Worm (Caenorhabditis elegans) whole organism, L4 larva: Measurements from ENCODE around the gene crm-1.

Experiments
- F37D6.2 ChIP-seq: sonication (generic microtip); optimal IDR thresholded peaks from 2 replicates; lab custom pipeline; 2016; ENCODE audit warnings: mild to moderate bottlenecking, missing genetic modification characterization, missing compliant biosample characterization
- T20F7.1 ChIP-seq: fragments of 200-800 bp; sonication (Bioruptor generic); optimal IDR thresholded peaks from 2 replicates; lab custom pipeline; 2018; ENCODE audit warnings: mild to moderate bottlenecking, missing genetic modification characterization, missing compliant biosample characterization
- Y48G9A.11 ChIP-seq: fragments of 200-800 bp; sonication (Bioruptor generic); IDR thresholded peaks from 2 replicates; pipeline ENCODE4 v1.3.6; 2022; ENCODE audit warnings: missing genetic modification reagents, missing genetic modification characterization, missing compliant biosample characterization
- ZK337.2 ChIP-seq: fragments of 200-800 bp; sonication (Bioruptor generic); IDR thresholded peaks from 2 replicates; pipeline ENCODE4 v1.3.6; 2022; ENCODE audit warnings: missing genetic modification reagents, missing genetic modification characterization, missing compliant biosample characterization
- aha-1 ChIP-seq: fragments of 150-350 bp; peaks from one replicate; lab custom pipeline; 2014; ENCODE audit warnings: missing biosample characterization, missing genetic modification characterization
- aly-2 ChIP-seq: sonication (generic microtip); optimal IDR thresholded peaks from 2 replicates; lab custom pipeline; 2018; ENCODE audit warnings: missing biosample characterization, missing genetic modification characterization
- arid-1 ChIP-seq: fragments of 200-800 bp; sonication (Bioruptor generic); conservative IDR thresholded peaks from 2 replicates; pipeline ENCODE4 v1.3.6; 2022; ENCODE audit warnings: missing genetic modification reagents, missing genetic modification characterization, missing compliant biosample characterization
- attf-4 ChIP-seq: sonication (generic microtip); optimal IDR thresholded peaks from 3 replicates; lab custom pipeline; 2017; ENCODE audit warnings: missing biosample characterization, missing genetic modification characterization
- ceh-32 ChIP-seq: sonication (generic microtip); optimal IDR thresholded peaks from 2 replicates; lab custom pipeline; 2016; ENCODE audit warnings: mild to moderate bottlenecking, missing genetic modification characterization, missing compliant biosample characterization; ENCODE audit not compliant: poor library complexity
- ceh-82 ChIP-seq: sonication (generic microtip); optimal IDR thresholded peaks from 2 replicates; lab custom pipeline; 2017; ENCODE audit warnings: missing biosample characterization, missing genetic modification characterization
- daf-16 ChIP-seq, 3 experiments: sonication (generic microtip); optimal IDR thresholded peaks; 2 replicates each; lab custom pipeline; 2016 to 2017; ENCODE audit warnings: missing genetic modification characterization in 3 of 3, missing genetic modification reagents in 3 of 3, mild to moderate bottlenecking in 2 of 3, missing compliant biosample characterization in 2 of 3, missing biosample characterization in 1 of 3, moderate library complexity in 1 of 3
- dmd-6 ChIP-seq: fragments of 200-800 bp; sonication (Bioruptor generic); IDR thresholded peaks from 2 replicates; pipeline ENCODE4 v1.3.6; 2022; ENCODE audit warnings: missing genetic modification reagents, missing genetic modification characterization, missing compliant biosample characterization
- dmd-8 ChIP-seq: fragments of 200-800 bp; sonication (Bioruptor generic); IDR thresholded peaks from 2 replicates; pipeline ENCODE4 v1.3.6; 2022; ENCODE audit warnings: missing genetic modification characterization, missing compliant biosample characterization
- dmd-9 ChIP-seq: fragments of 200-800 bp; sonication (Bioruptor generic); IDR thresholded peaks from 2 replicates; pipeline ENCODE4 v1.3.6; 2022; ENCODE audit warnings: missing genetic modification reagents, missing genetic modification characterization, missing compliant biosample characterization
- dpl-1 ChIP-seq: fragments of 150-350 bp; optimal IDR thresholded peaks from 2 replicates; lab custom pipeline; 2014; ENCODE audit warnings: missing biosample characterization, missing genetic modification reagents, missing genetic modification characterization
- duxl-1 ChIP-seq: sonication (generic microtip); optimal IDR thresholded peaks from 2 replicates; lab custom pipeline; 2016; ENCODE audit warnings: mild to moderate bottlenecking, missing genetic modification characterization, moderate library complexity, missing compliant biosample characterization; ENCODE audit not compliant: poor library complexity
- dve-1 ChIP-seq: sonication (generic microtip); optimal IDR thresholded peaks from 2 replicates; lab custom pipeline; 2017; ENCODE audit warnings: antibody characterized with exemption, mild to moderate bottlenecking, missing genetic modification characterization, missing compliant biosample characterization; ENCODE audit not compliant: insufficient read depth
- hif-1 ChIP-seq, 2 experiments: sonication (generic microtip); optimal IDR thresholded peaks; 2 replicates each; lab custom pipeline; 2016 to 2017; ENCODE audit warnings: missing compliant biosample characterization in 2 of 2, missing genetic modification characterization in 2 of 2, missing genetic modification reagents in 2 of 2, missing genotype in 2 of 2, mild to moderate bottlenecking in 1 of 2
- hlh-11 ChIP-seq: fragments of 200-800 bp; sonication (Bioruptor generic); optimal IDR thresholded peaks from 2 replicates; lab custom pipeline; 2018; ENCODE audit warnings: mild to moderate bottlenecking, missing genetic modification characterization, missing compliant biosample characterization
- hlh-30 ChIP-seq: sonication (generic microtip); optimal IDR thresholded peaks from 2 replicates; lab custom pipeline; 2017; ENCODE audit warnings: antibody characterized with exemption, mild to moderate bottlenecking, missing genetic modification characterization, missing compliant biosample characterization; ENCODE audit not compliant: insufficient read depth
- hmg-1.1 ChIP-seq: fragments of 200-800 bp; sonication (Bioruptor generic); IDR thresholded peaks from 2 replicates; pipeline ENCODE4 v1.3.6; 2022; ENCODE audit warnings: missing genetic modification reagents, missing genetic modification characterization, missing compliant biosample characterization
- lin-13 ChIP-seq: fragments of 150-350 bp; optimal IDR thresholded peaks from 2 replicates; lab custom pipeline; 2014; ENCODE audit warnings: missing biosample characterization, missing genetic modification reagents, missing genetic modification characterization
- lin-15B ChIP-seq: fragments of 150-350 bp; sonication (generic microtip); optimal IDR thresholded peaks from 3 replicates; lab custom pipeline; 2014; ENCODE audit warnings: missing biosample characterization, missing genetic modification characterization
- lin-38 ChIP-seq: fragments of 200-800 bp; sonication (Bioruptor generic); IDR thresholded peaks from 2 replicates; pipeline ENCODE4 v1.3.6; 2022; ENCODE audit warnings: missing genetic modification reagents, missing genetic modification characterization, missing compliant biosample characterization
- lsy-2 ChIP-seq, 2 experiments: fragments of 150-350 bp in 1 of 2; sonication (generic microtip) in 1 of 2; optimal IDR thresholded peaks; 2 replicates each; lab custom pipeline; 2014 to 2017; ENCODE audit warnings: missing biosample characterization in 2 of 2, missing genetic modification characterization in 2 of 2
- madf-9 ChIP-seq: fragments of 200-800 bp; sonication (Bioruptor generic); conservative IDR thresholded peaks from 2 replicates; pipeline ENCODE4 v1.3.6; 2022; ENCODE audit warnings: missing genetic modification reagents, missing genetic modification characterization, missing compliant biosample characterization
- mdl-1 ChIP-seq, 2 experiments: fragments of 150-350 bp in 1 of 2; sonication (generic microtip) in 1 of 2; optimal IDR thresholded peaks; 2 replicates each; lab custom pipeline; 2014 to 2017; ENCODE audit warnings: missing biosample characterization in 2 of 2, missing genetic modification characterization in 2 of 2
- mep-1 ChIP-seq: fragments of 150-350 bp; sonication (generic microtip); optimal IDR thresholded peaks from 3 replicates; lab custom pipeline; 2014; ENCODE audit warnings: missing biosample characterization, missing genetic modification characterization
- mes-2 ChIP-seq: sonication (generic microtip); optimal IDR thresholded peaks from 2 replicates; lab custom pipeline; 2016; ENCODE audit warnings: missing genotype, mild to moderate bottlenecking, missing genetic modification characterization, missing compliant biosample characterization; ENCODE audit not compliant: poor library complexity, severe bottlenecking
- mxl-2 ChIP-seq: fragments of 200-800 bp; sonication (Bioruptor generic); conservative IDR thresholded peaks from 2 replicates; pipeline ENCODE4 v1.3.6; 2022; ENCODE audit warnings: missing genetic modification reagents, missing genetic modification characterization, missing compliant biosample characterization
- nhr-10 ChIP-seq: fragments of 150-350 bp; optimal IDR thresholded peaks from 2 replicates; lab custom pipeline; 2014; ENCODE audit warnings: missing biosample characterization, missing genetic modification characterization
- nhr-102 ChIP-seq: sonication (generic microtip); optimal IDR thresholded peaks from 2 replicates; lab custom pipeline; 2016; ENCODE audit warnings: mild to moderate bottlenecking, missing genetic modification characterization, moderate library complexity, missing compliant biosample characterization
- nhr-28 ChIP-seq: fragments of 150-350 bp; optimal IDR thresholded peaks from 2 replicates; lab custom pipeline; 2014; ENCODE audit warnings: missing biosample characterization, missing genetic modification characterization
- nhr-48 ChIP-seq: sonication (generic microtip); optimal IDR thresholded peaks from 2 replicates; lab custom pipeline; 2016; ENCODE audit warnings: mild to moderate bottlenecking, missing genetic modification characterization, missing compliant biosample characterization
- nhr-6 ChIP-seq: fragments of 150-350 bp; optimal IDR thresholded peaks from 2 replicates; lab custom pipeline; 2014; ENCODE audit warnings: missing biosample characterization, missing genetic modification characterization
- nhr-76 ChIP-seq: fragments of 150-350 bp; optimal IDR thresholded peaks from 2 replicates; lab custom pipeline; 2014; ENCODE audit warnings: missing biosample characterization, missing genetic modification characterization
- nhr-77 ChIP-seq: fragments of 150-350 bp; optimal IDR thresholded peaks from 2 replicates; lab custom pipeline; 2014; ENCODE audit warnings: missing biosample characterization, missing genetic modification characterization
- php-3 ChIP-seq: fragments of 200-800 bp; sonication (Bioruptor generic); IDR thresholded peaks from 2 replicates; pipeline ENCODE4 v1.3.6; 2022; ENCODE audit warnings: missing genetic modification reagents, missing genetic modification characterization, missing compliant biosample characterization
- rbr-2 ChIP-seq: sonication (generic microtip); optimal IDR thresholded peaks from 2 replicates; lab custom pipeline; 2016; ENCODE audit warnings: missing genotype, missing genetic modification characterization, missing compliant biosample characterization
- tag-97 ChIP-seq: fragments of 200-800 bp; sonication (Bioruptor generic); IDR thresholded peaks from 2 replicates; pipeline ENCODE4 v1.3.6; 2022; ENCODE audit warnings: missing genetic modification characterization, missing compliant biosample characterization
- unc-130 ChIP-seq: sonication (generic microtip); optimal IDR thresholded peaks from 2 replicates; lab custom pipeline; 2016; ENCODE audit warnings: missing genetic modification reagents, missing genetic modification characterization, missing compliant biosample characterization
- zip-2 ChIP-seq: fragments of 150-350 bp; optimal IDR thresholded peaks from 2 replicates; lab custom pipeline; 2014; ENCODE audit warnings: missing biosample characterization, missing genetic modification characterization

The crm-1 gene

DNA sequence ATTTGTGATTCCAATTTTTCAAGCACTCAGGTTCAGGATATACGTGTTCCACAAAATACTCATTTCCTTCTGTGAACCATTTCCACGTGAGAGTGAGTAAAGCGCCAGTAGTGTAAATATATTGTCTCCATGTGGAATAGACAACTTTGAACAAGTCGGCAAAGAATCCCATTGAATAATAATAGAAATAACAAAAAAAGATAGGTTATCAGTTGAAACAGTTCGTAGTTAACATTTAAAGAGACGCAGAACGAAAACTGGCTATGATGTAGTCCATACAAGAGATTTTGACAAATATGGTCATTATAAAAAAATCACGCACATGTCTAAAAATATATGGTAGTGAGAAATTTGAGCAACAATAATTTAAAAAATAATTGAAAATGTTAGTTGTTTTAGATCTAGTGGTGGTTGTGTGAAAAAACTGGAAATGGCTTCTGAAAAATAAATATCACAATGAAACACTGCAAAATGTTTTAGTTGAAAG is 25.6 kb upstream of the crm-1 start, which contains the start of gene ceeh-2:
Gene ceeh-2, minus strand, starts transcription at position 437 of the 487 bp plus-strand sequence.
- TF ChIP-seq ceh-82 (tag; lab: Kevin White, UChicago) (no peak), dve-1 (peak; percentile 63), nhr-10 (tag; lab: Kevin White, UChicago) (no peak), nhr-77 (tag; lab: Kevin White, UChicago) (peak; percentile 28), hlh-11 (tag; lab: Kevin White, UChicago) (peak; percentile 8), dmd-6 (GFP tag; lab: Robert Waterston, UW) (peak; percentile 36; the same call in 1 of the 2 replicates), aha-1 (peak; percentile 33), nhr-28 (tag; lab: Kevin White, UChicago) (peak; percentile 59), dmd-9 (no peak), daf-16 (GFP tag; optimal IDR thresholded peaks at IDR 0.05; lab: Kevin White, UChicago) (no peak), daf-16 (tag; optimal IDR thresholded peaks at IDR 0.05; lab: Kevin White, UChicago) (peak; percentile 83), Y48G9A.11 (no peak), mdl-1 (tag; optimal IDR thresholded peaks at IDR 0.05; lab: Kevin White, UChicago) (peak in 1 of 2 experiments; percentile 32)
- TF ChIP-seq, all 104 proteins: peak for 8

- TF ChIP-seq daf-16 (GFP tag; optimal IDR thresholded peaks at IDR 0.05; lab: Kevin White, UChicago) = no peak
- TF ChIP-seq daf-16 (tag; optimal IDR thresholded peaks at IDR 0.05; lab: Kevin White, UChicago) = peak; percentile 52
- TF ChIP-seq attf-4 (tag; lab: Kevin White, UChicago) = no peak
- peak; percentile 95 for TF ChIP-seq unc-130 (GFP tag; lab: Kevin White, UChicago)
- peak in 1 of 2 experiments; percentile 88 for TF ChIP-seq hif-1 (tag; optimal IDR thresholded peaks at IDR 0.05; lab: Kevin White, UChicago)
- peak; percentile 70 for TF ChIP-seq mep-1
- peak; percentile 30 for TF ChIP-seq nhr-28 (tag; lab: Kevin White, UChicago)
- no peak for TF ChIP-seq ceh-32 (tag; lab: Kevin White, UChicago)
- TF ChIP-seq hmg-1.1 = 0 out of 2 replicates have a peak, but pooled peaks have one; percentile 12
- TF ChIP-seq dmd-8 (GFP tag; lab: Robert Waterston, UW) = no peak
- peak; percentile 56; the same call in 1 of the 2 replicates for TF ChIP-seq dmd-6 (GFP tag; lab: Robert Waterston, UW)
- TF ChIP-seq hlh-30 (tag; lab: Kevin White, UChicago) = peak; percentile 72
- TF ChIP-seq T20F7.1 (GFP tag; lab: Kevin White, UChicago) = peak; percentile 69
- no peak for TF ChIP-seq zip-2 (tag; lab: Kevin White, UChicago)
- TF ChIP-seq dve-1 = peak; percentile 74
- peak; percentile 3 for TF ChIP-seq lin-15B (tag; lab: Kevin White, UChicago)
- no peak for TF ChIP-seq arid-1
- peak; percentile 75 for TF ChIP-seq madf-9
- peak; percentile 27 for TF ChIP-seq lin-13 (GFP tag; lab: Kevin White, UChicago)
- peak; percentile 84 for TF ChIP-seq ZK337.2
- no peak for TF ChIP-seq mxl-2 (GFP tag; lab: Robert Waterston, UW)
- TF ChIP-seq nhr-102 (tag; lab: Kevin White, UChicago) = peak; percentile 66
- peak; percentile 55 for TF ChIP-seq F37D6.2 (tag; lab: Kevin White, UChicago)
- peak; percentile 99 for TF ChIP-seq mes-2 (tag; lab: Kevin White, UChicago)
- TF ChIP-seq tag-97 (GFP tag; lab: Robert Waterston, UW) = no peak
- TF ChIP-seq nhr-76 = no peak
- TF ChIP-seq dmd-9 = peak; percentile 82
- TF ChIP-seq rbr-2 (tag; lab: Kevin White, UChicago) = peak; percentile 63
- peak; percentile 6 for TF ChIP-seq nhr-48 (tag; lab: Kevin White, UChicago)
- peak; percentile 78 for TF ChIP-seq lin-38 (GFP tag; lab: Robert Waterston, UW)
- peak; percentile 86 for TF ChIP-seq nhr-6 (tag; lab: Kevin White, UChicago)
- TF ChIP-seq aha-1 = peak; percentile 79
- TF ChIP-seq php-3 = no peak
- TF ChIP-seq lsy-2 (tag; optimal IDR thresholded peaks at IDR 0.05; lab: Kevin White, UChicago) = peak in 1 of 2 experiments; percentile 88
- peak; percentile 49 for TF ChIP-seq duxl-1 (tag; lab: Kevin White, UChicago)
- TF ChIP-seq dpl-1 (GFP tag; lab: Kevin White, UChicago) = peak; percentile 94
- TF ChIP-seq aly-2 (tag; lab: Kevin White, UChicago) = no peak
- peak; percentile 42 for TF ChIP-seq hlh-11 (tag; lab: Kevin White, UChicago)
- TF ChIP-seq, all 104 proteins: peak for 27
Measured at ce11 chrV:10355773-10356335, 23.9 kb upstream of the crm-1 start, which contains the start of gene sluh-7. Gene sluh-7, minus strand, starts transcription at chrV:10355823.
